Worm (Caenorhabditis elegans) whole organism, mixed stage, embryonic: ENCODE data around the gene C54D10.5.

Experiments used
- cnd-1 ChIP-seq: fragments of 200-800 bp; sonication (Bioruptor generic); optimal IDR thresholded peaks from 2 replicates; lab custom pipeline; 2018; ENCODE audit warnings: mild to moderate bottlenecking, missing genetic modification characterization, missing compliant biosample characterization
- elt-1 ChIP-seq: sonication (generic microtip); optimal IDR thresholded peaks from 2 replicates; lab custom pipeline; 2017; ENCODE audit warnings: missing genetic modification characterization, mild to moderate bottlenecking, missing compliant biosample characterization, antibody characterized with exemption, moderate library complexity, borderline replicate concordance; ENCODE audit not compliant: insufficient read depth
- elt-3 ChIP-seq: fragments of 150-350 bp; optimal IDR thresholded peaks from 2 replicates; lab custom pipeline; 2014; ENCODE audit warnings: missing biosample characterization, missing genetic modification characterization
- ham-2 ChIP-seq: fragments of 200-800 bp; sonication (Bioruptor generic); optimal IDR thresholded peaks from 2 replicates; lab custom pipeline; 2018; ENCODE audit warnings: mild to moderate bottlenecking, missing genetic modification characterization, missing compliant biosample characterization
- hlh-1 ChIP-seq: fragments of 150-350 bp; optimal IDR thresholded peaks from 2 replicates; lab custom pipeline; 2014; ENCODE audit warnings: missing biosample characterization, missing genetic modification reagents, missing genetic modification characterization
- lin-13 ChIP-seq: fragments of 150-350 bp; optimal IDR thresholded peaks from 2 replicates; lab custom pipeline; 2014; ENCODE audit warnings: missing biosample characterization, missing genetic modification characterization
- nhr-237 ChIP-seq: fragments of 150-350 bp; optimal IDR thresholded peaks from 2 replicates; lab custom pipeline; 2014; ENCODE audit warnings: missing biosample characterization, missing genetic modification characterization
- nhr-28 ChIP-seq: fragments of 150-350 bp; optimal IDR thresholded peaks from 2 replicates; lab custom pipeline; 2014; ENCODE audit warnings: missing biosample characterization, missing genetic modification characterization
- pha-4 ChIP-seq: fragments of 150-350 bp; optimal IDR thresholded peaks from 2 replicates; lab custom pipeline; 2018; ENCODE audit warnings: missing biosample characterization, missing genetic modification reagents, missing genetic modification characterization
- snpc-4 ChIP-seq: fragments of 150-350 bp; optimal IDR thresholded peaks from 2 replicates; lab custom pipeline; 2014; ENCODE audit warnings: missing biosample characterization, missing genetic modification characterization
- sptf-1 ChIP-seq: sonication (generic microtip); optimal IDR thresholded peaks from 2 replicates; lab custom pipeline; 2017; ENCODE audit warnings: mild to moderate bottlenecking, missing genetic modification characterization, moderate library complexity, missing compliant biosample characterization
- unc-39 ChIP-seq: fragments of 150-350 bp; optimal IDR thresholded peaks from 2 replicates; lab custom pipeline; 2014; ENCODE audit warnings: missing biosample characterization, missing genetic modification characterization

- TF ChIP-seq ham-2 (GFP tag; lab: Kevin White, UChicago) (no peak), cnd-1 (tag; lab: Kevin White, UChicago) (no peak), unc-39 (tag; lab: Kevin White, UChicago) (no peak), sptf-1 (tag; lab: Kevin White, UChicago) (no peak), hlh-1 (tag; lab: Kevin White, UChicago) (no peak), nhr-28 (no peak), snpc-4 (tag; lab: Kevin White, UChicago) (no peak), lin-13 (tag; lab: Kevin White, UChicago) (no peak), elt-3 (tag; lab: Kevin White, UChicago) (no peak), elt-1 (tag; lab: Kevin White, UChicago) (no peak), pha-4 (tag; lab: Kevin White, UChicago) (no peak), nhr-237 (tag; lab: Kevin White, UChicago) (no peak)
These were observed 1.3 kb upstream of the C54D10.5 start for ce11 chrV:12427826-12428225.
